Worm (Caenorhabditis elegans) whole organism, early embryonic: Measurements from ENCODE around the gene F43G6.7.

Experiments used
- aly-1 ChIP-seq: sonication (generic microtip); optimal IDR thresholded peaks from 2 replicates; lab custom pipeline; 2016; ENCODE audit warnings: missing genetic modification characterization, missing compliant biosample characterization
- ama-1 ChIP-seq: fragments of 150-350 bp; optimal IDR thresholded peaks from 2 replicates; lab custom pipeline; 2014
- ceh-13 ChIP-seq: fragments of 200-800 bp; sonication (Bioruptor generic); optimal IDR thresholded peaks from 2 replicates; lab custom pipeline; 2018; ENCODE audit warnings: mild to moderate bottlenecking, missing genetic modification characterization, missing compliant biosample characterization
- ceh-36 ChIP-seq: sonication (generic microtip); optimal IDR thresholded peaks from 2 replicates; lab custom pipeline; 2016; ENCODE audit warnings: missing genetic modification characterization, inconsistent platforms, missing compliant biosample characterization
- ets-7 ChIP-seq: sonication (generic microtip); optimal IDR thresholded peaks from 2 replicates; lab custom pipeline; 2016; ENCODE audit warnings: missing genotype, missing genetic modification characterization, missing compliant biosample characterization
- flt-1 ChIP-seq: fragments of 200-800 bp; sonication (Bioruptor generic); IDR thresholded peaks from 2 replicates; pipeline ENCODE4 v1.3.6; 2022; ENCODE audit warnings: missing genetic modification characterization, missing compliant biosample characterization
- hmbx-1 ChIP-seq: sonication (generic microtip); optimal IDR thresholded peaks from 2 replicates; lab custom pipeline; 2016; ENCODE audit warnings: mild to moderate bottlenecking, missing genetic modification characterization, missing compliant biosample characterization
- hmg-4 ChIP-seq: fragments of 200-800 bp; sonication (Bioruptor generic); optimal IDR thresholded peaks from 2 replicates; lab custom pipeline; 2018; ENCODE audit warnings: mild to moderate bottlenecking, missing genetic modification characterization, missing compliant biosample characterization
- hnd-1 ChIP-seq: sonication (generic microtip); optimal IDR thresholded peaks from 2 replicates; lab custom pipeline; 2016; ENCODE audit warnings: missing genetic modification characterization, missing compliant biosample characterization
- pes-1 ChIP-seq: fragments of 200-800 bp; sonication (Bioruptor generic); IDR thresholded peaks from 2 replicates; pipeline ENCODE4 v1.3.6; 2022; ENCODE audit warnings: missing genetic modification reagents, missing genetic modification characterization, missing compliant biosample characterization
- scrt-1 ChIP-seq: fragments of 200-800 bp; sonication (Bioruptor generic); IDR thresholded peaks from 2 replicates; pipeline ENCODE4 v1.3.6; 2022; ENCODE audit warnings: missing genetic modification characterization, missing compliant biosample characterization
- sea-1 ChIP-seq: fragments of 200-800 bp; sonication (Bioruptor generic); conservative IDR thresholded peaks from 2 replicates; pipeline ENCODE4 v1.3.6; 2022; ENCODE audit warnings: missing genetic modification characterization, missing compliant biosample characterization
- tbx-11 ChIP-seq: fragments of 200-800 bp; sonication (Bioruptor generic); IDR thresholded peaks from 2 replicates; pipeline ENCODE4 v1.3.6; 2022; ENCODE audit warnings: missing genetic modification characterization, missing compliant biosample characterization
- tbx-37 ChIP-seq: fragments of 200-800 bp; sonication (Bioruptor generic); conservative IDR thresholded peaks from 2 replicates; pipeline ENCODE4 v1.3.6; 2022; ENCODE audit warnings: missing genetic modification reagents, missing genetic modification characterization, missing compliant biosample characterization

- TF ChIP-seq ama-1 (lab: Kevin White, UChicago) (no peak), ets-7 (tag; lab: Kevin White, UChicago) (no peak), tbx-11 (GFP tag; lab: Robert Waterston, UW) (no peak), ceh-13 (no peak), hmg-4 (GFP tag; lab: Kevin White, UChicago) (no peak), ceh-36 (no peak), scrt-1 (GFP tag; lab: Robert Waterston, UW) (no peak), flt-1 (GFP tag; lab: Robert Waterston, UW) (no peak), hmbx-1 (no peak), tbx-37 (GFP tag; lab: Robert Waterston, UW) (no peak), aly-1 (no peak), sea-1 (no peak), hnd-1 (tag; lab: Kevin White, UChicago) (no peak), pes-1 (GFP tag; lab: Robert Waterston, UW) (no peak)
These were observed 9.2 kb downstream of the F43G6.7 start, which contains the start of gene Y6D1A.2 for ce11 chrII:11819824-11820223.
